Worm (Caenorhabditis elegans) whole organism, L2 larva: Measurements from ENCODE around the gene bath-33.
A peak's percentile ranks its signal among the peaks of the same experiment; 100 is the strongest.
"Not testable (repeated sequence)": the region's sequence is repeated elsewhere in the genome, so short reads cannot be mapped to it uniquely, and the experiment has no call there.

Experiments used
- C34F6.9 ChIP-seq: fragments of 150-350 bp; optimal IDR thresholded peaks from 2 replicates; lab custom pipeline; 2014; ENCODE audit warnings: missing biosample characterization, missing genetic modification characterization
- R02D3.7 ChIP-seq: fragments of 150-350 bp; optimal IDR thresholded peaks from 2 replicates; lab custom pipeline; 2014; ENCODE audit warnings: missing biosample characterization, missing genetic modification characterization
- ZK546.5 ChIP-seq: sonication (generic microtip); optimal IDR thresholded peaks from 2 replicates; lab custom pipeline; 2017; ENCODE audit warnings: missing biosample characterization, missing genetic modification characterization
- aly-2 ChIP-seq: fragments of 150-350 bp; optimal IDR thresholded peaks from 2 replicates; lab custom pipeline; 2014; ENCODE audit warnings: missing biosample characterization, missing genetic modification characterization
- ama-1 ChIP-seq: fragments of 150-350 bp; optimal IDR thresholded peaks from 2 replicates; lab custom pipeline; 2018; ENCODE audit warnings: inconsistent platforms
- blmp-1 ChIP-seq: sonication (generic microtip); optimal IDR thresholded peaks from 2 replicates; lab custom pipeline; 2017; ENCODE audit warnings: missing genetic modification characterization, mild to moderate bottlenecking, missing compliant biosample characterization, antibody characterized with exemption, moderate library complexity; ENCODE audit not compliant: insufficient read depth
- ceh-82 ChIP-seq: fragments of 150-350 bp; optimal IDR thresholded peaks from 2 replicates; lab custom pipeline; 2014; ENCODE audit warnings: missing biosample characterization, missing genetic modification characterization
- crh-2 ChIP-seq: sonication (generic microtip); optimal IDR thresholded peaks from 2 replicates; lab custom pipeline; 2017; ENCODE audit warnings: missing biosample characterization, missing genetic modification characterization
- egl-27 ChIP-seq: sonication (generic microtip); optimal IDR thresholded peaks from 3 replicates; lab custom pipeline; 2017; ENCODE audit warnings: missing biosample characterization, missing genetic modification reagents, missing genetic modification characterization
- elt-1 ChIP-seq: fragments of 150-350 bp; optimal IDR thresholded peaks from 2 replicates; lab custom pipeline; 2014; ENCODE audit warnings: missing biosample characterization, missing genetic modification characterization
- elt-3 ChIP-seq: sonication (generic microtip); optimal IDR thresholded peaks from 2 replicates; lab custom pipeline; 2017; ENCODE audit warnings: missing biosample characterization, missing genetic modification characterization
- fos-1 ChIP-seq: fragments of 150-350 bp; optimal IDR thresholded peaks from 2 replicates; lab custom pipeline; 2014; ENCODE audit warnings: missing biosample characterization, missing genetic modification characterization
- gmeb-1 ChIP-seq: fragments of 150-350 bp; optimal IDR thresholded peaks from 2 replicates; lab custom pipeline; 2014; ENCODE audit warnings: missing biosample characterization, missing genetic modification characterization
- lin-11 ChIP-seq: fragments of 150-350 bp; sonication (generic microtip); optimal IDR thresholded peaks from 2 replicates; lab custom pipeline; 2014; ENCODE audit warnings: missing biosample characterization, missing genetic modification characterization, inconsistent platforms, mixed read lengths
- lin-13 ChIP-seq: fragments of 150-350 bp; optimal IDR thresholded peaks from 2 replicates; lab custom pipeline; 2014; ENCODE audit warnings: missing biosample characterization, missing genetic modification reagents, missing genetic modification characterization
- lsy-2 ChIP-seq, 2 experiments: fragments of 150-350 bp in 1 of 2; sonication (generic microtip) in 1 of 2; optimal IDR thresholded peaks; 2 replicates each; lab custom pipeline; 2014 to 2017; ENCODE audit warnings: missing biosample characterization in 2 of 2, missing genetic modification characterization in 2 of 2
- mab-5 ChIP-seq: fragments of 150-350 bp; optimal IDR thresholded peaks from 2 replicates; lab custom pipeline; 2014; ENCODE audit warnings: missing biosample characterization, missing genetic modification characterization
- mbf-1 ChIP-seq: sonication (generic microtip); optimal IDR thresholded peaks from 2 replicates; lab custom pipeline; 2017; ENCODE audit warnings: missing biosample characterization, missing genetic modification characterization
- nhr-11 ChIP-seq: fragments of 150-350 bp; optimal IDR thresholded peaks from 2 replicates; lab custom pipeline; 2014; ENCODE audit warnings: missing biosample characterization, missing genetic modification characterization
- nhr-12 ChIP-seq: fragments of 150-350 bp; optimal IDR thresholded peaks from 2 replicates; lab custom pipeline; 2014; ENCODE audit warnings: missing biosample characterization, missing genetic modification characterization
- nhr-25 ChIP-seq: fragments of 150-350 bp; sonication (generic microtip); optimal IDR thresholded peaks from 3 replicates; lab custom pipeline; 2014; ENCODE audit warnings: missing biosample characterization, missing genetic modification characterization
- nhr-6 ChIP-seq: fragments of 150-350 bp; optimal IDR thresholded peaks from 2 replicates; lab custom pipeline; 2014; ENCODE audit warnings: missing biosample characterization, missing genetic modification characterization
- peb-1 ChIP-seq: fragments of 150-350 bp; optimal IDR thresholded peaks from 2 replicates; lab custom pipeline; 2014; ENCODE audit warnings: missing biosample characterization, missing genetic modification characterization
- sma-3 ChIP-seq: sonication (generic microtip); optimal IDR thresholded peaks from 2 replicates; lab custom pipeline; 2016; ENCODE audit warnings: missing genetic modification reagents, missing genetic modification characterization, missing compliant biosample characterization
- sma-9 ChIP-seq, 2 experiments: fragments of 150-350 bp in 1 of 2; sonication (generic microtip) in 1 of 2; optimal IDR thresholded peaks; 2 replicates each; lab custom pipeline; 2014 to 2016; ENCODE audit warnings: missing genetic modification characterization in 2 of 2, mild to moderate bottlenecking in 1 of 2, missing biosample characterization in 1 of 2, missing compliant biosample characterization in 1 of 2, missing genetic modification reagents in 1 of 2, moderate library complexity in 1 of 2
- snpc-4 ChIP-seq: fragments of 150-350 bp; optimal IDR thresholded peaks from 2 replicates; lab custom pipeline; 2014; ENCODE audit warnings: missing biosample characterization, missing genetic modification characterization
- unc-55 ChIP-seq: fragments of 150-350 bp; sonication (generic microtip); optimal IDR thresholded peaks from 3 replicates; lab custom pipeline; 2014; ENCODE audit warnings: missing biosample characterization, missing genetic modification reagents, missing genetic modification characterization
- unc-62 ChIP-seq: fragments of 150-350 bp; optimal IDR thresholded peaks from 2 replicates; lab custom pipeline; 2014; ENCODE audit warnings: missing biosample characterization, missing genetic modification reagents, missing genetic modification characterization
- ztf-11 ChIP-seq: sonication (generic microtip); optimal IDR thresholded peaks from 2 replicates; lab custom pipeline; 2017; ENCODE audit warnings: missing biosample characterization, missing genetic modification characterization

The bath-33 gene

DNA sequence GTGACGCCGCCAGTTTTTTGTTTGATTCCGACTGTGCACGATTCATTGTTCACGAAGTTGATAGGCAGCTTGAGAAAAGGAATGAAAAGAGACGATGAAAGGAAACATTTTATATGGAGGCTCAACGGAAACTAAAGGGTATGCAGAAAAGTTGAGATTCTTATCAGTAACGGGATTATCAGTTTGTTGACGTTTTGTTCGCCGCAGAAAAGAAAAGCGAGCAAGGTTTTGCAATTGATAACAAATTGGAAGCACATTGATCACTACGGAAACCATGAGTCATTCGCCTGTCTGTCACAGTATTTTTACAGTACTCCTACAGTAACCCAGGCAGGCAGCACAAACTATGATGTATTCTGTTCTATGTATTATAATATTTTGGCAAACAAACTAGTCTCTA is 30.0 kb upstream of the bath-33 start:
- TF ChIP-seq fos-1 (tag; lab: Kevin White, UChicago) (peak; percentile 41), ama-1 (lab: Kevin White, UChicago) (no peak)

DNA sequence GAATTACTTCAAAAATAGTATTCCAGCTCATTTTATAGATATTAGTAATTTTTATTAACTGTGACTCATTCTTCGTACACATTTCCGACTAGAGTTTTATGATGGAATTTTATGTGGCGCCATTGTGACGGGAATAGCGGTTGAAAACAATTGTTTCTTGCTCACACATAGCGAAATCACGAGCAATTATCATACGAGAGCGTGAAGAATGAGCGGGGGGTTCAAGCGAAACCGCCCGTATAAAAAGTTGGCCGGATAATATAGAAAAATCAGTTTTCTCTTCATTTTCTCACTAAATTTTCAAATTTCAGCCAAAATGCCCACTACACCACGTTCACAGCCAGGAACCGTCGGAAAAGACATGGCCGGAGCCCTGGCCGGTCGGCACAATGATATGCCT is 27.5 kb upstream of the bath-33 start, which contains the start of gene C08E3.1:
Gene C08E3.1 (plus strand): TSS at position 301 of the 400 bp plus-strand sequence.
- not testable (repeated sequence) for TF ChIP-seq sma-9 (GFP tag; optimal IDR thresholded peaks at IDR 0.05; lab: Kevin White, UChicago); sma-9 (tag; optimal IDR thresholded peaks at IDR 0.05; lab: Kevin White, UChicago); nhr-12; mbf-1

ce11 chrII:1632216-1632615 is 26.2 kb upstream of the bath-33 start, which contains the start of gene C08E3.13:
Gene C08E3.13 (minus strand): TSS chrII:1632316.
- TF ChIP-seq mbf-1; unc-55; fos-1 (tag; lab: Kevin White, UChicago): not testable (repeated sequence)

ce11 chrII:1627783-1628182 is 21.8 kb upstream of the bath-33 start, which contains the start of gene C08E3.15:
Gene C08E3.15 (minus strand): TSS chrII:1627883.
- not testable (repeated sequence) for TF ChIP-seq lin-13 (GFP tag; lab: Kevin White, UChicago); sma-9 (GFP tag; optimal IDR thresholded peaks at IDR 0.05; lab: Kevin White, UChicago); sma-9 (tag; optimal IDR thresholded peaks at IDR 0.05; lab: Kevin White, UChicago); C34F6.9
- TF ChIP-seq, all 48 proteins: peak for 0; not testable (repeated sequence) for 48

DNA sequence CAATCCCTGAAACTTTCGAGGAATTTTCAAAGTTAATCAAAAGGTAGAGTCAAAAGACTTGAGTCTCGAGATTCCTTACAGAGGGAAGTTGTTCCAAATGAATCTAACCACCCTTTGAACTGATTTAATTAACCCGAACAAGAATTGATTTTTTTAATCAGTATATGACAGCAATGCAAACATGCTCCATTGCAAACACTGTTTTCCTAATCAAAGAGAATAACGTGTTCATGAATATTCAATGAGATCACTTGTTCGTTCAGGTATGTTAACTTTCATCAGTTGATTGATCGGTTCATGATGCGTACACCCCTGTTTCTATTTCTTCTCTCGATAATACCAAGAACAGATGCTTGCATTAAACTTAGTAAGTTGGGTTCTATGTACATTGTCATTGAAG is 19.7 kb upstream of the bath-33 start, which contains the start of gene C08E3.14:
Gene C08E3.14 (plus strand): TSS at position 301 of the 400 bp plus-strand sequence.
- TF ChIP-seq gmeb-1 (tag; lab: Kevin White, UChicago) (no peak), unc-62 (GFP tag; lab: Kevin White, UChicago) (no peak), ztf-11 (tag; lab: Kevin White, UChicago) (no peak), ceh-82 (tag; lab: Kevin White, UChicago) (no peak), mbf-1 (no peak), egl-27 (tag; lab: Kevin White, UChicago) (no peak), R02D3.7 (tag; lab: Kevin White, UChicago) (no peak), lsy-2 (tag; optimal IDR thresholded peaks at IDR 0.05; lab: Kevin White, UChicago) (no peak), ZK546.5 (no peak), nhr-6 (tag; lab: Kevin White, UChicago) (no peak)

DNA sequence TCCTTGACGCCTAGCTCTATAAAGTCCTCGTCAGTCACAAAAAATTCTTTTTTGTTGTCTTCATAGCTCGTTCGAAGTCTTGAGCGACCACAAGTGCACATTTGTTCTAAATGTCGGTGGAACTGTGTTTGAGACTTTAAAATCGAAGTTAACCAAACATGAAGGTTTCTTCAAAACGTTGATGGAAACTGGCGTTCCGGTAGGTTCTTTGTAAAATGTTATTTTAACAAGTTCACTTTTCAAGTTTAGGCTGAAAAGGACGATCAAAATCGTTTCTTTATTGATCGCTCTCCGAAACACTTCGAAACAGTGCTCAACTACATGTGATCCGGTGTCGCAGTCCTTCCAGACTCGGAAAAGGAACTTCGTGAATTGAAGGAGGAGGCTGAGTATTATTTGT is 18.6 kb upstream of the bath-33 start, which contains the start of gene fbxa-160:
Gene fbxa-160 (minus strand): TSS at position 101 of the 400 bp plus-strand sequence.
- TF ChIP-seq mab-5 (tag; lab: Kevin White, UChicago) (no peak), blmp-1 (tag; lab: Kevin White, UChicago) (no peak), unc-55 (no peak), aly-2 (no peak), R02D3.7 (tag; lab: Kevin White, UChicago) (no peak), sma-3 (GFP tag; lab: Kevin White, UChicago) (no peak), unc-62 (GFP tag; lab: Kevin White, UChicago) (no peak), elt-1 (tag; lab: Kevin White, UChicago) (no peak), C34F6.9 (no peak), nhr-6 (tag; lab: Kevin White, UChicago) (no peak), mbf-1 (no peak), elt-3 (tag; lab: Kevin White, UChicago) (no peak), gmeb-1 (tag; lab: Kevin White, UChicago) (no peak), lin-13 (GFP tag; lab: Kevin White, UChicago) (no peak), crh-2 (tag; lab: Kevin White, UChicago) (no peak), fos-1 (tag; lab: Kevin White, UChicago) (no peak), nhr-11 (tag; lab: Kevin White, UChicago) (no peak), peb-1 (no peak), snpc-4 (tag; lab: Kevin White, UChicago) (no peak), lin-11 (tag; lab: Kevin White, UChicago) (no peak)

DNA sequence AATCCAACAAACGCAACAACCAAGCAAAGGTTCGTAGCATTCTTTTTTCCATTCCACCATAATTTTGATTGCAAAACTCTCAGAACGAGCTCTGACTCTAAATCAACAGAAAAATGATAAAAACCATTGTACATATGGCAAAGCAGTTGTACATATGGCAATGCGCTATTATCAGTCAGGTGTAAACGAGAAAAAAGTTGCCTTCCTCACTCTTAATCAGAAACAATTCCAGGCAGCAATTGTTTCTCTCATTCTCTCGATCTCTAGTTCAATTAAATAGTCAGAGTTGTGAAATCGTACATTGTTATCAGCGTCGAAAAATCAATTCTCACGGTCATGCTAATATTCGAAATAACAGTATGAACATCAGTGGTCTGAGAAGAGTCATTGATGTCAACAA is 15.8 kb upstream of the bath-33 start:
- TF ChIP-seq fos-1 (tag; lab: Kevin White, UChicago) (peak; percentile 44), nhr-25 (tag; lab: Kevin White, UChicago) (no peak)
